Worm (Caenorhabditis elegans) whole organism, late embryonic: ENCODE data around the gene bre-3.

Experiments
- C08G9.2 ChIP-seq: sonication (generic microtip); optimal IDR thresholded peaks from 2 replicates; lab custom pipeline; 2016; ENCODE audit warnings: mild to moderate bottlenecking, missing genetic modification characterization, moderate library complexity, missing compliant biosample characterization
- F13H6.1 ChIP-seq: sonication (generic microtip); optimal IDR thresholded peaks from 2 replicates; lab custom pipeline; 2016; ENCODE audit warnings: missing genetic modification characterization, missing compliant biosample characterization
- K09A11.1 ChIP-seq: sonication (generic microtip); optimal IDR thresholded peaks from 2 replicates; lab custom pipeline; 2017; ENCODE audit warnings: antibody characterized with exemption, mild to moderate bottlenecking, missing genetic modification characterization, missing compliant biosample characterization; ENCODE audit not compliant: insufficient read depth
- ahr-1 ChIP-seq: sonication (generic microtip); optimal IDR thresholded peaks from 2 replicates; lab custom pipeline; 2016; ENCODE audit warnings: missing genetic modification characterization, missing compliant biosample characterization
- ceh-18 ChIP-seq: sonication (generic microtip); optimal IDR thresholded peaks from 2 replicates; lab custom pipeline; 2016; ENCODE audit warnings: missing genetic modification characterization, missing compliant biosample characterization
- ceh-19 ChIP-seq: fragments of 200-800 bp; sonication (Bioruptor generic); optimal IDR thresholded peaks from 2 replicates; lab custom pipeline; 2018; ENCODE audit warnings: mild to moderate bottlenecking, missing genetic modification characterization, missing compliant biosample characterization
- ceh-2 ChIP-seq: sonication (generic microtip); optimal IDR thresholded peaks from 2 replicates; lab custom pipeline; 2016; ENCODE audit warnings: missing genotype, missing genetic modification characterization, missing compliant biosample characterization
- ceh-22 ChIP-seq: sonication (generic microtip); optimal IDR thresholded peaks from 2 replicates; lab custom pipeline; 2017; ENCODE audit warnings: missing biosample characterization, missing genetic modification characterization
- ceh-24 ChIP-seq: sonication (generic microtip); optimal IDR thresholded peaks from 2 replicates; lab custom pipeline; 2016; ENCODE audit warnings: mild to moderate bottlenecking, missing genetic modification characterization, missing compliant biosample characterization
- ceh-31 ChIP-seq: sonication (generic microtip); optimal IDR thresholded peaks from 2 replicates; lab custom pipeline; 2016; ENCODE audit warnings: missing genetic modification characterization, missing compliant biosample characterization
- ceh-34 ChIP-seq: sonication (generic microtip); optimal IDR thresholded peaks from 2 replicates; lab custom pipeline; 2016; ENCODE audit warnings: mild to moderate bottlenecking, missing genetic modification characterization, missing compliant biosample characterization
- ceh-45 ChIP-seq: fragments of 200-800 bp; sonication (Bioruptor generic); IDR thresholded peaks from 2 replicates; pipeline ENCODE4 v1.3.6; 2022; ENCODE audit warnings: missing genetic modification reagents, missing genetic modification characterization, missing compliant biosample characterization
- ceh-48 ChIP-seq: sonication (generic microtip); optimal IDR thresholded peaks from 2 replicates; lab custom pipeline; 2016; ENCODE audit warnings: missing genetic modification characterization, inconsistent platforms, missing compliant biosample characterization
- ceh-9 ChIP-seq: sonication (generic microtip); optimal IDR thresholded peaks from 2 replicates; lab custom pipeline; 2016; ENCODE audit warnings: mild to moderate bottlenecking, missing genetic modification characterization, inconsistent platforms, missing compliant biosample characterization
- che-1 ChIP-seq: sonication (generic microtip); optimal IDR thresholded peaks from 2 replicates; lab custom pipeline; 2016; ENCODE audit warnings: mild to moderate bottlenecking, missing genetic modification characterization, missing compliant biosample characterization
- dmd-4 ChIP-seq: sonication (generic microtip); optimal IDR thresholded peaks from 2 replicates; lab custom pipeline; 2016; ENCODE audit warnings: borderline replicate concordance, missing genetic modification characterization, missing compliant biosample characterization
- dve-1 ChIP-seq: sonication (generic microtip); optimal IDR thresholded peaks from 2 replicates; lab custom pipeline; 2017; ENCODE audit warnings: antibody characterized with exemption, mild to moderate bottlenecking, missing genetic modification characterization, missing compliant biosample characterization
- elt-2 ChIP-seq: sonication (generic microtip); optimal IDR thresholded peaks from 2 replicates; lab custom pipeline; 2016; ENCODE audit warnings: missing genetic modification reagents, missing genetic modification characterization, missing compliant biosample characterization
- elt-4 ChIP-seq: sonication (generic microtip); optimal IDR thresholded peaks from 2 replicates; lab custom pipeline; 2016; ENCODE audit warnings: missing genetic modification characterization, missing compliant biosample characterization
- ets-4 ChIP-seq: sonication (generic microtip); optimal IDR thresholded peaks from 2 replicates; lab custom pipeline; 2016; ENCODE audit warnings: missing genetic modification characterization, missing compliant biosample characterization
- fax-1 ChIP-seq: sonication (generic microtip); optimal IDR thresholded peaks from 2 replicates; lab custom pipeline; 2016; ENCODE audit warnings: missing genotype, missing genetic modification characterization, missing compliant biosample characterization
- fkh-6 ChIP-seq: sonication (generic microtip); optimal IDR thresholded peaks from 2 replicates; lab custom pipeline; 2016; ENCODE audit warnings: missing genetic modification characterization, missing compliant biosample characterization
- hlh-30 ChIP-seq: sonication (generic microtip); optimal IDR thresholded peaks from 2 replicates; lab custom pipeline; 2017; ENCODE audit warnings: antibody characterized with exemption, missing genetic modification characterization, missing compliant biosample characterization; ENCODE audit not compliant: insufficient read depth
- hlh-8 ChIP-seq: sonication (generic microtip); optimal IDR thresholded peaks from 2 replicates; lab custom pipeline; 2016; ENCODE audit warnings: missing genotype, missing genetic modification characterization, missing compliant biosample characterization
- lim-6 ChIP-seq: sonication (generic microtip); optimal IDR thresholded peaks from 2 replicates; lab custom pipeline; 2016; ENCODE audit warnings: missing genetic modification characterization, missing compliant biosample characterization
- lin-11 ChIP-seq: fragments of 200-800 bp; sonication (Bioruptor generic); optimal IDR thresholded peaks from 2 replicates; lab custom pipeline; 2018; ENCODE audit warnings: mild to moderate bottlenecking, missing genetic modification characterization, missing compliant biosample characterization
- mec-3 ChIP-seq: sonication (generic microtip); optimal IDR thresholded peaks from 2 replicates; lab custom pipeline; 2016; ENCODE audit warnings: borderline replicate concordance, missing genetic modification characterization, missing compliant biosample characterization
- nfya-1 ChIP-seq: sonication (generic microtip); optimal IDR thresholded peaks from 2 replicates; lab custom pipeline; 2017; ENCODE audit warnings: missing genetic modification characterization, mild to moderate bottlenecking, missing compliant biosample characterization, antibody characterized with exemption, moderate library complexity
- nhr-232 ChIP-seq: sonication (generic microtip); optimal IDR thresholded peaks from 2 replicates; lab custom pipeline; 2016; ENCODE audit warnings: missing genetic modification characterization, missing compliant biosample characterization
- npax-4 ChIP-seq: sonication (generic microtip); optimal IDR thresholded peaks from 2 replicates; lab custom pipeline; 2016; ENCODE audit warnings: missing genetic modification characterization, missing compliant biosample characterization
- pat-9 ChIP-seq: fragments of 200-800 bp; sonication (Bioruptor generic); optimal IDR thresholded peaks from 2 replicates; lab custom pipeline; 2018; ENCODE audit warnings: mild to moderate bottlenecking, missing genetic modification characterization, moderate library complexity, missing compliant biosample characterization
- pax-1 ChIP-seq: fragments of 150-350 bp; optimal IDR thresholded peaks from 2 replicates; lab custom pipeline; 2014; ENCODE audit warnings: missing biosample characterization, missing genetic modification characterization
- pha-4 ChIP-seq: fragments of 150-350 bp; optimal IDR thresholded peaks from 2 replicates; lab custom pipeline; 2018; ENCODE audit warnings: missing biosample characterization, missing genetic modification reagents, missing genetic modification characterization
- pros-1 ChIP-seq: fragments of 150-350 bp; optimal IDR thresholded peaks from 2 replicates; lab custom pipeline; 2014; ENCODE audit warnings: missing biosample characterization, missing genetic modification reagents, missing genetic modification characterization
- ref-2 ChIP-seq: sonication (generic microtip); optimal IDR thresholded peaks from 2 replicates; lab custom pipeline; 2016; ENCODE audit warnings: missing genetic modification characterization, missing compliant biosample characterization
- rnt-1 ChIP-seq: sonication (generic microtip); optimal IDR thresholded peaks from 2 replicates; lab custom pipeline; 2016; ENCODE audit warnings: missing genetic modification characterization, missing compliant biosample characterization
- sdc-2 ChIP-seq: sonication (generic microtip); optimal IDR thresholded peaks from 2 replicates; lab custom pipeline; 2016; ENCODE audit warnings: missing genotype, missing genetic modification characterization, missing compliant biosample characterization
- sox-2 ChIP-seq: fragments of 200-800 bp; sonication (Bioruptor generic); IDR thresholded peaks from 2 replicates; pipeline ENCODE4 v1.3.6; 2022; ENCODE audit warnings: missing genetic modification reagents, missing genetic modification characterization, missing compliant biosample characterization
- sox-4 ChIP-seq: sonication (generic microtip); optimal IDR thresholded peaks from 2 replicates; lab custom pipeline; 2017; ENCODE audit warnings: mild to moderate bottlenecking, missing genetic modification characterization, inconsistent platforms, missing compliant biosample characterization
- tbx-2 ChIP-seq: sonication (generic microtip); optimal IDR thresholded peaks from 2 replicates; lab custom pipeline; 2016; ENCODE audit warnings: missing genetic modification characterization, missing compliant biosample characterization
- tbx-7 ChIP-seq: sonication (generic microtip); optimal IDR thresholded peaks from 2 replicates; lab custom pipeline; 2016; ENCODE audit warnings: missing genotype, missing genetic modification characterization, missing compliant biosample characterization
- ttx-3 ChIP-seq: sonication (generic microtip); optimal IDR thresholded peaks from 2 replicates; lab custom pipeline; 2016; ENCODE audit warnings: missing genetic modification reagents, missing genetic modification characterization, missing compliant biosample characterization
- unc-3 ChIP-seq, 2 experiments: fragments of 200-800 bp in 1 of 2; sonication (Bioruptor generic) in 1 of 2; sonication (generic microtip) in 1 of 2; conservative IDR thresholded peaks in 1 of 2; optimal IDR thresholded peaks in 1 of 2; 2 replicates each; pipeline versions ENCODE4 v1.3.6 to Lab custom; 2016 to 2022; ENCODE audit warnings: missing compliant biosample characterization in 2 of 2, missing genetic modification characterization in 2 of 2, missing genetic modification reagents in 1 of 2
- unc-42 ChIP-seq: sonication (generic microtip); optimal IDR thresholded peaks from 2 replicates; lab custom pipeline; 2016; ENCODE audit warnings: missing genotype, missing genetic modification characterization, missing compliant biosample characterization
- unc-55 ChIP-seq: sonication (generic microtip); optimal IDR thresholded peaks from 2 replicates; lab custom pipeline; 2017; ENCODE audit warnings: missing biosample characterization, missing genetic modification reagents, missing genetic modification characterization
- unc-86 ChIP-seq: sonication (generic microtip); optimal IDR thresholded peaks from 2 replicates; lab custom pipeline; 2016; ENCODE audit warnings: missing genetic modification characterization, missing compliant biosample characterization

Gene bre-3

ce11 chrIII:9521410-9522090 lies 36.3 kb upstream of the bre-3 start, which contains the start of the genes clu-1 and prp-40:
TSS of gene clu-1 (minus strand) at chrIII:9521460.
TSS of gene prp-40 (plus strand) at chrIII:9522075.
- peak; percentile 50 for TF ChIP-seq ceh-31 (tag; lab: Kevin White, UChicago)
- no peak for TF ChIP-seq pros-1
- no peak for TF ChIP-seq elt-4
- TF ChIP-seq fkh-6 (tag; lab: Kevin White, UChicago): no peak
- no peak for TF ChIP-seq mec-3 (tag; lab: Kevin White, UChicago)
- no peak for TF ChIP-seq ceh-2 (tag; lab: Kevin White, UChicago)
- no peak for TF ChIP-seq sox-4
- TF ChIP-seq tbx-2: peak; percentile 61
- no peak for TF ChIP-seq ceh-19 (GFP tag; lab: Kevin White, UChicago)
- no peak for TF ChIP-seq tbx-7 (tag; lab: Kevin White, UChicago)
- TF ChIP-seq dve-1 (tag; lab: Kevin White, UChicago): no peak
- TF ChIP-seq rnt-1 (tag; lab: Kevin White, UChicago): no peak
- TF ChIP-seq ceh-34 (tag; lab: Kevin White, UChicago): peak; percentile 5
- TF ChIP-seq ahr-1 (tag; lab: Kevin White, UChicago): no peak
- peak; percentile 73 for TF ChIP-seq nfya-1
- TF ChIP-seq hlh-30 (tag; lab: Kevin White, UChicago): peak; percentile 17
- TF ChIP-seq ttx-3 (tag; lab: Kevin White, UChicago): no peak
- TF ChIP-seq unc-86 (tag; lab: Kevin White, UChicago): no peak
- TF ChIP-seq ceh-22: no peak
- no peak for TF ChIP-seq npax-4 (tag; lab: Kevin White, UChicago)
- TF ChIP-seq ceh-24: no peak
- TF ChIP-seq nhr-232 (tag; lab: Kevin White, UChicago): no peak
- TF ChIP-seq lim-6 (tag; lab: Kevin White, UChicago): no peak
- TF ChIP-seq K09A11.1 (tag; lab: Kevin White, UChicago): no peak
- peak; percentile 35 for TF ChIP-seq ceh-48
- no peak for TF ChIP-seq ets-4 (tag; lab: Kevin White, UChicago)
- TF ChIP-seq unc-42 (tag; lab: Kevin White, UChicago): peak; percentile 75
- TF ChIP-seq unc-3 (GFP tag; conservative IDR thresholded peaks at IDR 0.05; lab: Robert Waterston, UW): no peak
- TF ChIP-seq unc-3 (tag; optimal IDR thresholded peaks at IDR 0.05; lab: Kevin White, UChicago): no peak
- TF ChIP-seq F13H6.1 (tag; lab: Kevin White, UChicago): no peak
- peak; percentile 67 for TF ChIP-seq ceh-18 (tag; lab: Kevin White, UChicago)
- TF ChIP-seq sox-2: no peak
- no peak for TF ChIP-seq ref-2 (tag; lab: Kevin White, UChicago)
- TF ChIP-seq C08G9.2 (tag; lab: Kevin White, UChicago): no peak
- no peak for TF ChIP-seq pat-9 (tag; lab: Kevin White, UChicago)
- peak; percentile 34 for TF ChIP-seq elt-2
- TF ChIP-seq sdc-2 (tag; lab: Kevin White, UChicago): no peak
- TF ChIP-seq fax-1 (tag; lab: Kevin White, UChicago): no peak
- no peak for TF ChIP-seq pax-1 (tag; lab: Kevin White, UChicago)
- TF ChIP-seq che-1 (tag; lab: Kevin White, UChicago): no peak
- no peak for TF ChIP-seq ceh-45 (GFP tag; lab: Robert Waterston, UW)
- TF ChIP-seq unc-55: peak; percentile 56
- no peak for TF ChIP-seq dmd-4 (tag; lab: Kevin White, UChicago)
- no peak for TF ChIP-seq hlh-8
- TF ChIP-seq ceh-9 (tag; lab: Kevin White, UChicago): no peak
- no peak for TF ChIP-seq pha-4 (tag; lab: Kevin White, UChicago)
- TF ChIP-seq lin-11 (tag; lab: Kevin White, UChicago): no peak
